Worm (Caenorhabditis elegans) whole organism, L4 larva: ENCODE measurements around the gene Y49F6B.19.
A peak's percentile ranks its signal among the peaks of the same experiment; 100 is the strongest.
"Not testable (repeated sequence)": the region's sequence is repeated elsewhere in the genome, so short reads cannot be mapped to it uniquely, and the experiment has no call there.

ENCODE experiments used
- R02D3.7 ChIP-seq: fragments of 150-350 bp; sonication (generic microtip); optimal IDR thresholded peaks from 3 replicates; lab custom pipeline; 2014; ENCODE audit warnings: missing biosample characterization, missing genetic modification characterization
- Y48G9A.11 ChIP-seq: fragments of 200-800 bp; sonication (Bioruptor generic); IDR thresholded peaks from 2 replicates; pipeline ENCODE4 v1.3.6; 2022; ENCODE audit warnings: missing genetic modification reagents, missing genetic modification characterization, missing compliant biosample characterization
- aha-1 ChIP-seq: fragments of 150-350 bp; peaks from one replicate; lab custom pipeline; 2014; ENCODE audit warnings: missing biosample characterization, missing genetic modification characterization
- lin-1 ChIP-seq: fragments of 200-800 bp; sonication (Bioruptor generic); IDR thresholded peaks from 2 replicates; pipeline ENCODE4 v1.3.6; 2022; ENCODE audit warnings: missing genetic modification reagents, missing genetic modification characterization, missing compliant biosample characterization
- lin-13 ChIP-seq: fragments of 150-350 bp; optimal IDR thresholded peaks from 2 replicates; lab custom pipeline; 2014; ENCODE audit warnings: missing biosample characterization, missing genetic modification reagents, missing genetic modification characterization
- php-3 ChIP-seq: fragments of 200-800 bp; sonication (Bioruptor generic); IDR thresholded peaks from 2 replicates; pipeline ENCODE4 v1.3.6; 2022; ENCODE audit warnings: missing genetic modification reagents, missing genetic modification characterization, missing compliant biosample characterization
- unc-130 ChIP-seq: sonication (generic microtip); optimal IDR thresholded peaks from 2 replicates; lab custom pipeline; 2016; ENCODE audit warnings: missing genetic modification reagents, missing genetic modification characterization, missing compliant biosample characterization
- unc-39 ChIP-seq: sonication (generic microtip); optimal IDR thresholded peaks from 2 replicates; lab custom pipeline; 2017; ENCODE audit warnings: missing biosample characterization, missing genetic modification characterization
- ztf-7 ChIP-seq: fragments of 150-350 bp; optimal IDR thresholded peaks from 2 replicates; lab custom pipeline; 2014; ENCODE audit warnings: missing biosample characterization, missing genetic modification characterization

DNA sequence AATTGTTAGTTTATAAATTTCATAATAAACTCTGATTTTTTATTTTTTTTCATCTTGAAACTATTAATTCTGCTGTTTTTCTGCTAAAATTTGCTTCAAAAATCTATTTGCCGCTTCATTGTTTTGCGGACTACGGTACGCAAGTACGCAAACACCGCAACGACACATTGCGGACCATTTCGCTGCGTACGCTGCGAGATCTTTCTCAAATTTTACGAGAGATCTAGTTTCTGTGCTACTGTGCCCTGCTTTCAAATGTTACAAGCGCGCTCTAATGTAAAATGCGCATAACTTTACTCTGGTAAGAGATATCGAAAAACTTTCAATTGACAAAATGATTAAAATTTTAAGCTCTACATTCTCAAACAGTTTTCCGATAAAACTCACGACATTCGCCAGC lies 11.4 kb upstream of the Y49F6B.19 start:
- not testable (repeated sequence) for TF ChIP-seq lin-13 (GFP tag; lab: Kevin White, UChicago); unc-39 (tag; lab: Kevin White, UChicago); Y48G9A.11 (GFP tag; lab: Robert Waterston, UW); lin-1 (GFP tag; lab: Robert Waterston, UW); php-3 (GFP tag; lab: Robert Waterston, UW); unc-130 (GFP tag; lab: Kevin White, UChicago); R02D3.7 (tag; lab: Kevin White, UChicago); ztf-7 (tag; lab: Kevin White, UChicago)
- TF ChIP-seq aha-1 (tag; lab: Kevin White, UChicago), result peak; percentile 81
